Worm (Caenorhabditis elegans) whole organism, L1 larva: ENCODE results near the gene Y49F6C.2.

Source experiments
- ces-1 ChIP-seq: fragments of 150-350 bp; optimal IDR thresholded peaks from 2 replicates; lab custom pipeline; 2014; ENCODE audit warnings: missing biosample characterization, missing genetic modification reagents, missing genetic modification characterization
- mdl-1 ChIP-seq, 2 experiments: fragments of 150-350 bp; optimal IDR thresholded peaks; 2 replicates each; lab custom pipeline; 2014 to 2017; ENCODE audit warnings: missing biosample characterization in 2 of 2, missing genetic modification characterization in 2 of 2, inconsistent platforms in 1 of 2
- pag-3 ChIP-seq: sonication (generic microtip); optimal IDR thresholded peaks from 2 replicates; lab custom pipeline; 2017; ENCODE audit warnings: missing genetic modification characterization, mild to moderate bottlenecking, missing compliant biosample characterization, antibody characterized with exemption, borderline replicate concordance; ENCODE audit not compliant: insufficient read depth

DNA sequence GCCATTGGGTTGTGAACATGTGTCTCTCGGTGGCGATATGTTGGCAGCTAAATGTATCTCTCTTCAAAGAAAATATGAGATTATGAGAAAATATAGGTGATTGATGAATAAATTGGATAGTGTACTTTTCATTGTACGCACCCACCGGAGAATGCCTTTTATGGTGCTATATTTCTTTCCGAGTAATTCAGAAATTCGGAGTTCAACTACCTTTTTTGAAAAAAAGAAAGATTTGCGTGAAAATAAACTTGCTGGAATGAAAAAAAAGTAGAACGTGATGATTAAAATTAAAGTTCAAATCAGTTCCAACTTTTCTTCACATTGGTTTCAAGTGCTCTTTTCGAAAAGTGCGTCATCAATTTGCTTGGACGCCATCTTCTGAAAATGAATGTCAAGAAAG, 25.2 kb downstream of the Y49F6C.2 start, which contains the start of gene nep-8:
- TF ChIP-seq ces-1 (GFP tag; lab: Kevin White, UChicago), result no peak
- no peak for TF ChIP-seq mdl-1 (tag; optimal IDR thresholded peaks at IDR 0.05; lab: Kevin White, UChicago)
- no peak for TF ChIP-seq pag-3 (tag; lab: Kevin White, UChicago)
